Worm (Caenorhabditis elegans) whole organism, L3 larva: ENCODE results near the gene rev-3.

Experiments used
- fos-1 ChIP-seq: fragments of 150-350 bp; optimal IDR thresholded peaks from 2 replicates; lab custom pipeline; 2014; ENCODE audit warnings: missing biosample characterization, missing genetic modification characterization
- nhr-28 ChIP-seq: fragments of 150-350 bp; optimal IDR thresholded peaks from 2 replicates; lab custom pipeline; 2014; ENCODE audit warnings: missing biosample characterization, missing genetic modification characterization
- nhr-77 ChIP-seq: fragments of 150-350 bp; optimal IDR thresholded peaks from 2 replicates; lab custom pipeline; 2014; ENCODE audit warnings: missing biosample characterization, missing genetic modification characterization
- pha-4 ChIP-seq: fragments of 150-350 bp; optimal IDR thresholded peaks from 2 replicates; lab custom pipeline; 2014; ENCODE audit warnings: missing biosample characterization, missing genetic modification reagents, missing genetic modification characterization
- unc-62 ChIP-seq: fragments of 150-350 bp; sonication (generic microtip); optimal IDR thresholded peaks from 4 replicates; lab custom pipeline; 2014; ENCODE audit warnings: missing biosample characterization, missing genetic modification reagents, missing genetic modification characterization

- TF ChIP-seq unc-62 (GFP tag; lab: Kevin White, UChicago) (no peak), pha-4 (no peak), nhr-77 (tag; lab: Kevin White, UChicago) (no peak), fos-1 (no peak), nhr-28 (no peak)
Measured at ce11 chrIII:5744579-5744978, 45.9 kb downstream of the rev-3 start, which contains the start of gene B0244.5.
